Fruit fly (Drosophila melanogaster) whole organism, prepupa: ENCODE measurements around the gene GV1.

Experiments
- Blimp-1 ChIP-seq: fragments of 200-800 bp; sonication (Bioruptor generic); optimal IDR thresholded peaks from 3 replicates; lab custom pipeline; 2017; ENCODE audit warnings: missing biosample characterization, missing genetic modification characterization, mild to moderate bottlenecking, moderate library complexity, missing genetic modification reagents
- CG10631 ChIP-seq: fragments of 200-800 bp; sonication (Bioruptor generic); optimal IDR thresholded peaks from 2 replicates; lab custom pipeline; 2016; ENCODE audit warnings: missing biosample characterization, missing genetic modification characterization
- CG10669 ChIP-seq: fragments of 200-800 bp; sonication (Bioruptor generic); optimal IDR thresholded peaks from 3 replicates; lab custom pipeline; 2018; ENCODE audit warnings: missing biosample characterization, mild to moderate bottlenecking, missing genetic modification characterization, moderate library complexity
- CG11294 ChIP-seq: fragments of 200-800 bp; sonication (Bioruptor generic); IDR thresholded peaks from 2 replicates; pipeline ENCODE4 v1.3.6; 2022; ENCODE audit warnings: missing biosample characterization, missing genetic modification characterization
- CG11762 ChIP-seq: fragments of 200-800 bp; sonication (Bioruptor generic); optimal IDR thresholded peaks from 3 replicates; lab custom pipeline; 2016; ENCODE audit warnings: missing biosample characterization, missing genetic modification characterization; ENCODE audit not compliant: insufficient read depth
- CG11902 ChIP-seq: fragments of 200-800 bp; sonication (Bioruptor generic); optimal IDR thresholded peaks from 3 replicates; lab custom pipeline; 2016; ENCODE audit warnings: missing biosample characterization, missing genetic modification characterization
- CG15336 ChIP-seq: fragments of 200-800 bp; sonication (Bioruptor generic); IDR thresholded peaks from 2 replicates; pipeline ENCODE4 v1.3.6; 2022; ENCODE audit warnings: missing biosample characterization, missing genetic modification characterization
- CG16779 ChIP-seq: fragments of 200-800 bp; sonication (Bioruptor generic); optimal IDR thresholded peaks from 3 replicates; lab custom pipeline; 2017; ENCODE audit warnings: missing biosample characterization, mild to moderate bottlenecking, missing genetic modification characterization
- CG3032 ChIP-seq: fragments of 200-800 bp; optimal IDR thresholded peaks from 2 replicates; lab custom pipeline; 2019; ENCODE audit warnings: missing biosample characterization, mild to moderate bottlenecking, missing genetic modification characterization, moderate library complexity
- CG31627 ChIP-seq: fragments of 200-800 bp; sonication (Bioruptor generic); optimal IDR thresholded peaks from 3 replicates; lab custom pipeline; 2016; ENCODE audit warnings: missing biosample characterization, missing genetic modification characterization
- CG34406 ChIP-seq: fragments of 200-800 bp; sonication (Bioruptor generic); optimal IDR thresholded peaks from 3 replicates; lab custom pipeline; 2016; ENCODE audit warnings: missing biosample characterization, missing genetic modification characterization
- CG6163 ChIP-seq: fragments of 200-800 bp; sonication (Bioruptor generic); IDR thresholded peaks from 3 replicates; pipeline ENCODE4 v1.3.6; 2022; ENCODE audit warnings: missing biosample characterization, missing genetic modification characterization
- CG6276 ChIP-seq: fragments of 200-800 bp; sonication (Bioruptor generic); optimal IDR thresholded peaks from 2 replicates; lab custom pipeline; 2017; ENCODE audit warnings: missing biosample characterization, mild to moderate bottlenecking, missing genetic modification characterization
- CG6792 ChIP-seq: fragments of 200-800 bp; sonication (Bioruptor generic); optimal IDR thresholded peaks from 3 replicates; lab custom pipeline; 2016; ENCODE audit warnings: missing biosample characterization, missing genetic modification characterization
- CG6808 ChIP-seq: fragments of 200-800 bp; sonication (Bioruptor generic); optimal IDR thresholded peaks from 3 replicates; lab custom pipeline; 2017; ENCODE audit warnings: missing biosample characterization, missing genetic modification characterization, mild to moderate bottlenecking, moderate library complexity, missing genetic modification reagents
- CG6854 ChIP-seq: fragments of 200-800 bp; sonication (Bioruptor generic); optimal IDR thresholded peaks from 2 replicates; lab custom pipeline; 2017; ENCODE audit warnings: missing biosample characterization, mild to moderate bottlenecking, missing genetic modification characterization
- CG7368 ChIP-seq: fragments of 200-800 bp; sonication (Bioruptor generic); optimal IDR thresholded peaks from 3 replicates; lab custom pipeline; 2016; ENCODE audit warnings: missing biosample characterization, missing genetic modification characterization
- CG8119 ChIP-seq: fragments of 200-800 bp; sonication (Bioruptor generic); IDR thresholded peaks from 3 replicates; pipeline ENCODE4 v1.3.6; 2022; ENCODE audit warnings: missing biosample characterization, missing genetic modification characterization
- CG8319 ChIP-seq: fragments of 200-800 bp; sonication (Bioruptor generic); optimal IDR thresholded peaks from 3 replicates; lab custom pipeline; 2016; ENCODE audit warnings: missing biosample characterization, missing genetic modification characterization
- CG9139 ChIP-seq: fragments of 200-800 bp; sonication (Bioruptor generic); optimal IDR thresholded peaks from 3 replicates; lab custom pipeline; 2017; ENCODE audit warnings: missing biosample characterization, mild to moderate bottlenecking, missing genetic modification characterization
- Eip78C ChIP-seq: fragments of 200-800 bp; sonication (Bioruptor generic); peaks from one replicate; lab custom pipeline; 2016; ENCODE audit warnings: missing biosample characterization, missing genetic modification characterization
- Eip93F ChIP-seq: fragments of 200-800 bp; sonication (Bioruptor generic); optimal IDR thresholded peaks from 2 replicates; lab custom pipeline; 2016; ENCODE audit warnings: missing biosample characterization, mild to moderate bottlenecking, missing genetic modification characterization
- Ets21C ChIP-seq: fragments of 200-800 bp; sonication (Bioruptor generic); optimal IDR thresholded peaks from 3 replicates; lab custom pipeline; 2016; ENCODE audit warnings: missing biosample characterization, missing genetic modification characterization
- Ets96B ChIP-seq: fragments of 200-800 bp; optimal IDR thresholded peaks from 2 replicates; lab custom pipeline; 2019; ENCODE audit warnings: missing biosample characterization, mild to moderate bottlenecking, missing genetic modification characterization, moderate library complexity
- Gug ChIP-seq: fragments of 200-800 bp; sonication (Bioruptor generic); IDR thresholded peaks from 2 replicates; pipeline ENCODE4 v1.3.6; 2022; ENCODE audit warnings: missing biosample characterization, missing genetic modification characterization
- Hr38 ChIP-seq: sonication (Bioruptor generic); optimal IDR thresholded peaks from 2 replicates; lab custom pipeline; 2016; ENCODE audit warnings: missing biosample characterization, missing genetic modification characterization
- Hr39 ChIP-seq: fragments of 200-800 bp; sonication (Bioruptor generic); optimal IDR thresholded peaks from 2 replicates; lab custom pipeline; 2016; ENCODE audit warnings: missing biosample characterization, missing genetic modification characterization
- Hr4 ChIP-seq: fragments of 200-800 bp; sonication (Bioruptor generic); optimal IDR thresholded peaks from 3 replicates; lab custom pipeline; 2016; ENCODE audit warnings: missing biosample characterization, missing genetic modification characterization
- Lpt ChIP-seq: fragments of 200-800 bp; sonication (Bioruptor generic); optimal IDR thresholded peaks from 3 replicates; lab custom pipeline; 2016; ENCODE audit warnings: missing biosample characterization, missing genetic modification characterization
- OdsH ChIP-seq: fragments of 200-800 bp; sonication (Bioruptor generic); optimal IDR thresholded peaks from 3 replicates; lab custom pipeline; 2016; ENCODE audit warnings: missing biosample characterization, missing genetic modification characterization
- Smox ChIP-seq: fragments of 200-800 bp; sonication (Bioruptor generic); optimal IDR thresholded peaks from 3 replicates; lab custom pipeline; 2016; ENCODE audit warnings: missing biosample characterization, missing genetic modification characterization
- Sox102F ChIP-seq: fragments of 200-800 bp; sonication (Bioruptor generic); optimal IDR thresholded peaks from 2 replicates; lab custom pipeline; 2016; ENCODE audit warnings: missing biosample characterization, mild to moderate bottlenecking, missing genetic modification characterization
- Sox14 ChIP-seq: fragments of 200-800 bp; sonication (Bioruptor generic); optimal IDR thresholded peaks from 3 replicates; lab custom pipeline; 2016; ENCODE audit warnings: missing biosample characterization, missing genetic modification characterization
- Sox15 ChIP-seq: fragments of 200-800 bp; sonication (Bioruptor generic); optimal IDR thresholded peaks from 3 replicates; lab custom pipeline; 2016; ENCODE audit warnings: missing biosample characterization, missing genetic modification characterization
- achi ChIP-seq: fragments of 200-800 bp; sonication (Bioruptor generic); optimal IDR thresholded peaks from 3 replicates; lab custom pipeline; 2016; ENCODE audit warnings: missing biosample characterization, missing genetic modification characterization
- cyc ChIP-seq: fragments of 200-800 bp; sonication (Bioruptor generic); optimal IDR thresholded peaks from 3 replicates; lab custom pipeline; 2016; ENCODE audit warnings: missing biosample characterization, missing genetic modification characterization
- dac ChIP-seq: fragments of 200-800 bp; sonication (Bioruptor generic); optimal IDR thresholded peaks from 2 replicates; lab custom pipeline; 2017; ENCODE audit warnings: missing biosample characterization, mild to moderate bottlenecking, missing genetic modification characterization
- dsx ChIP-seq: fragments of 200-800 bp; optimal IDR thresholded peaks from 3 replicates; lab custom pipeline; 2019; ENCODE audit warnings: missing biosample characterization, mild to moderate bottlenecking, missing genetic modification characterization, moderate library complexity; ENCODE audit not compliant: poor library complexity, severe bottlenecking
- eg ChIP-seq: fragments of 200-800 bp; sonication (Bioruptor generic); IDR thresholded peaks from 3 replicates; pipeline ENCODE4 v1.3.6; 2022; ENCODE audit warnings: missing biosample characterization, missing genetic modification characterization
- esn ChIP-seq: fragments of 200-800 bp; sonication (Bioruptor generic); optimal IDR thresholded peaks from 2 replicates; lab custom pipeline; 2016; ENCODE audit warnings: missing biosample characterization, mild to moderate bottlenecking, missing genetic modification characterization, moderate library complexity
- fd59A ChIP-seq: fragments of 200-800 bp; sonication (Bioruptor generic); optimal IDR thresholded peaks from 2 replicates; lab custom pipeline; 2017; ENCODE audit warnings: missing biosample characterization, mild to moderate bottlenecking, missing genetic modification characterization, missing genetic modification reagents
- fd85E ChIP-seq: fragments of 200-800 bp; sonication (Bioruptor generic); optimal IDR thresholded peaks from 3 replicates; lab custom pipeline; 2016; ENCODE audit warnings: missing biosample characterization, missing genetic modification characterization
- fkh ChIP-seq: fragments of 200-800 bp; sonication (Bioruptor generic); optimal IDR thresholded peaks from 3 replicates; lab custom pipeline; 2017; ENCODE audit warnings: missing biosample characterization, mild to moderate bottlenecking, missing genetic modification characterization, moderate library complexity
- lz ChIP-seq: fragments of 200-800 bp; sonication (Bioruptor generic); optimal IDR thresholded peaks from 3 replicates; lab custom pipeline; 2016; ENCODE audit warnings: missing biosample characterization, missing genetic modification characterization
- net ChIP-seq: fragments of 200-800 bp; sonication (Bioruptor generic); optimal IDR thresholded peaks from 3 replicates; lab custom pipeline; 2016; ENCODE audit warnings: missing biosample characterization, missing genetic modification characterization
- pdm3 ChIP-seq: fragments of 200-800 bp; sonication (Bioruptor generic); optimal IDR thresholded peaks from 3 replicates; lab custom pipeline; 2016; ENCODE audit warnings: missing biosample characterization, missing genetic modification characterization
- spab ChIP-seq: fragments of 200-800 bp; sonication (Bioruptor generic); optimal IDR thresholded peaks from 2 replicates; lab custom pipeline; 2017; ENCODE audit warnings: missing biosample characterization, mild to moderate bottlenecking, missing genetic modification characterization, missing genetic modification reagents
- ss ChIP-seq, 2 experiments: fragments of 200-800 bp; sonication (Bioruptor generic); optimal IDR thresholded peaks; 2 replicates in 1 of 2; 3 replicates in 1 of 2; lab custom pipeline; 2017 to 2018; ENCODE audit warnings: mild to moderate bottlenecking in 2 of 2, missing biosample characterization in 2 of 2, missing genetic modification characterization in 2 of 2, moderate library complexity in 1 of 2
- svp ChIP-seq: fragments of 200-800 bp; sonication (Bioruptor generic); peaks from one replicate; lab custom pipeline; 2016; ENCODE audit warnings: missing biosample characterization, missing genetic modification characterization
- topi ChIP-seq: fragments of 200-800 bp; sonication (Bioruptor generic); optimal IDR thresholded peaks from 3 replicates; lab custom pipeline; 2016; ENCODE audit warnings: missing biosample characterization, missing genetic modification characterization
- vri ChIP-seq: fragments of 200-800 bp; sonication (Bioruptor generic); optimal IDR thresholded peaks from 3 replicates; lab custom pipeline; 2016; ENCODE audit warnings: missing biosample characterization, mild to moderate bottlenecking, missing genetic modification characterization

GV1 gene

DNA sequence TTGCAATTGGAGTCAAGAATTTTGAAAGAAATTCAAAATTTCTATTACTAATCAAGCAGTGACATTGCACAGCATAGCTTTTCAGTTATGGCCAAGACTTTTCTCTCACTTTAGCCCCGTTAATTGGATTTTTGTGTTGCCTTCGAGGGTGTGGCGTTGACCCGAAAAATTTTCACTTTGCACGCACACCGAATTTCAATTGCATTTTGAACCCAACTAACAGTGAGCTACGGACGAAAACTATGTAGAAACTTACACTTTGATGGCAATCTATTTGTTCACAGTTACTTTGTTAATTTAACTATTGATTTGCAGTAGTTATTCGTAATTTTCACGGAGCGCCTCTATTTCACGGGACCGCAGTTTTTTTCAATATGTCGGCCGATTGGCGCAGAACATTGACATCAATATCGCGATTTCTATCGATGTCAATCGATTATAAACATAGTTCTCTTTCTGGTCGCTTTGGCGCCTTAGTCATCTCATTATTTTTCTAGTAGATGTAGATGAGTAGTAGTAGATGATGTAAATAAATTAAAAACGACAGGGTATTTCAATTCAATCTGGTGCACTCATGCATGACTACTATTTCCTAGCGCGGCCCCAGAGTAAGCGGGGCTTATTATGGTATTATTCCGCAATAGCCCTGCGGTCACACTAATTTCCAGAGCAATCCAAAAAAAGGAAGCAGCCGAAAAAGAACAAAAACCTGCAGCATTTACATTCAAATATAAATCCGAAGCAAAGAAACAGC lies 15.3 kb upstream of the GV1 start, which contains the start of the genes alpha-Spec, dlt and Cdc37:
alpha-Spec (minus strand) TSS at position 386 of the 754 bp plus-strand sequence.
dlt (minus strand) TSS at position 386 of the 754 bp plus-strand sequence.
Cdc37 (plus strand) TSS at position 450 of the 754 bp plus-strand sequence.
- TF ChIP-seq fkh (GFP tag; lab: Kevin White, UChicago) (no peak), topi (GFP tag; lab: Kevin White, UChicago) (no peak), CG10631 (GFP tag; lab: Kevin White, UChicago) (no peak), CG6163 (no peak), CG34406 (GFP tag; lab: Kevin White, UChicago) (no peak), Gug (GFP tag; lab: Robert Waterston, UW) (no peak), CG31627 (GFP tag; lab: Kevin White, UChicago) (peak; percentile 27), cyc (GFP tag; lab: Kevin White, UChicago) (peak; percentile 33), CG6792 (GFP tag; lab: Kevin White, UChicago) (no peak), Lpt (GFP tag; lab: Kevin White, UChicago) (no peak), Eip93F (GFP tag; lab: Kevin White, UChicago) (no peak), Smox (no peak), CG11294 (GFP tag; lab: Robert Waterston, UW) (no peak), CG6808 (no peak), CG11762 (GFP tag; lab: Kevin White, UChicago) (no peak), lz (peak; percentile 35), OdsH (no peak), svp (no peak), Blimp-1 (GFP tag; lab: Kevin White, UChicago) (no peak), CG11902 (GFP tag; lab: Kevin White, UChicago) (no peak), CG16779 (tag; lab: Kevin White, UChicago) (no peak), esn (GFP tag; lab: Kevin White, UChicago) (peak; percentile 39), fd85E (no peak), CG8319 (no peak), fd59A (GFP tag; lab: Kevin White, UChicago) (no peak), dsx (peak; percentile 49), CG6276 (GFP tag; lab: Kevin White, UChicago) (no peak), Ets21C (GFP tag; lab: Kevin White, UChicago) (no peak), Hr38 (GFP tag; lab: Kevin White, UChicago) (no peak), CG9139 (no peak), Eip78C (GFP tag; lab: Kevin White, UChicago) (no peak), CG10669 (GFP tag; lab: Kevin White, UChicago) (no peak), achi (no peak), ss (GFP tag; optimal IDR thresholded peaks at IDR 0.05; lab: Kevin White, UChicago) (no peak), Hr4 (no peak), pdm3 (GFP tag; lab: Kevin White, UChicago) (no peak), Sox102F (no peak), net (GFP tag; lab: Kevin White, UChicago) (no peak), Hr39 (no peak), CG3032 (tag; lab: Kevin White, UChicago) (peak; percentile 21), Sox15 (GFP tag; lab: Kevin White, UChicago) (no peak), CG7368 (GFP tag; lab: Kevin White, UChicago) (no peak), dac (GFP tag; lab: Kevin White, UChicago) (no peak), vri (GFP tag; lab: Kevin White, UChicago) (no peak), CG8119 (GFP tag; lab: Robert Waterston, UW) (0 out of 3 replicates have a peak, but pooled peaks have one; percentile 27), Ets96B (tag; lab: Kevin White, UChicago) (peak; percentile 61), spab (no peak), eg (GFP tag; lab: Robert Waterston, UW) (0 out of 3 replicates have a peak, but pooled peaks have one; percentile 29), CG6854 (no peak), Sox14 (peak; percentile 70), CG15336 (no peak; the same call in 1 of the 2 replicates)
